Fruit fly (Drosophila melanogaster): Measurements from ENCODE around the gene CG6959.
A peak's percentile ranks its signal among the peaks of the same experiment; 100 is the strongest.

Gene CG6959

DNA sequence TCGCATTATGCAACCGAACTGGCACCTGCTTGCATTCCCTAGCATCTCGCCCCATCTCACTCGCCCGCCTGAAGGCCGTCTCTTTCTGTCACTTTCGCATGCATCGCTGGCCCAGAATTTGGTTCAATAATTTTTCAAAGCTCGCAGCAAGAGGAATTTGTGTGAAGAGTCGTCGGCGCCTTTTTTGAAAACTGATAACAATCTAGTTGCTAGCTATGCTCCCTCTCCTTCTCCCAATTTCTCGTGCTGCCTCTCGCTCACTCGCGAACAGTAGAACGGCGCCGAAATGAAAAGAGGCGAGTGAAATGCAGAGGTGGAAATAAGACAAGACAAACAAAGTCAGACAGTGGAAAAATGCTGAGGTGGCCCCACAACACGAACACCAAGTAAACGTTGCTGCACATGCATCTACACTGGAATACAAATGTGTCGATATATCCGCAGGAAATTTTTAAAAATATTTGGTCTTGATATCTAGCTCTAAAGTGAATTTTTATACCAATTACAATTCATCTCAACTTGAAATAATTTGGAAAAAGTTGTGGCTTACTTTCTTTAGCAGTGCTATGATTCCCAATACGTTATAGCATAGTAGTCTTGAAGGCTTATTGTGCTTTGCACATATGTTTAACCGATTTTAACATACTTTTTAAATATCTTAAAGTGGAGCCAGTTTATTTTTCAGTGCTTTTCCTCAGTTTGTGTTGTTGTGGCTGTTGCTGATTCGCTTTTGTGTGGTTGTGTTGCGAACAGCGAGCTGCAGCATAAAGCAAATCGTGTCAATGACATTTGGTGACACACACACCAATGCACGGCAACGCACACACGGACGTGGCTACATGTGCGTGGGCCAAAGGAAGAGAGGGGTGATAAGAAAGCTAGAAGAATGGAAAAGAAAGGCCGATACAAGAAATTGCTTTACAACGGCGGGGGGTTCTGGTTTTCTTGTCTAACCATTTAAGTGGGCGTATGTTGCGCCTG is 18.1 kb downstream of the CG6959 start:
- peak; percentile 85 for TF ChIP-seq CG6163 (GFP tag; IDR thresholded peaks at IDR 0.05)
- peak; percentile 89 for TF ChIP-seq CG10631 (GFP tag; optimal IDR thresholded peaks at IDR 0.05)
- peak; percentile 76 for TF ChIP-seq esn (GFP tag; optimal IDR thresholded peaks at IDR 0.05)
- peak; percentile 96 for TF ChIP-seq Lpt (GFP tag; optimal IDR thresholded peaks at IDR 0.05)
- TF ChIP-seq acj6 (GFP tag; optimal IDR thresholded peaks at IDR 0.05), result peak; percentile 87
- TF ChIP-seq topi (GFP tag; optimal IDR thresholded peaks at IDR 0.05), result peak; percentile 76
- peak; percentile 97 for TF ChIP-seq CG8119 (GFP tag; IDR thresholded peaks at IDR 0.05)
- TF ChIP-seq Eip75B (GFP tag; optimal IDR thresholded peaks at IDR 0.05), result peak; percentile 87
- TF ChIP-seq CG1621 (tag; optimal IDR thresholded peaks at IDR 0.05), result peak; percentile 76
- TF ChIP-seq CG11294 (GFP tag; IDR thresholded peaks at IDR 0.05), result peak; percentile 87
- peak; percentile 79 for TF ChIP-seq Met (GFP tag; optimal IDR thresholded peaks at IDR 0.05)
- TF ChIP-seq vri (GFP tag; optimal IDR thresholded peaks at IDR 0.05), result no peak
- TF ChIP-seq eg (GFP tag; IDR thresholded peaks at IDR 0.05), result peak; percentile 91
- TF ChIP-seq CG4318 (GFP tag; optimal IDR thresholded peaks at IDR 0.05), result peak; percentile 95
- peak; percentile 70 for TF ChIP-seq Sox102F (GFP tag; optimal IDR thresholded peaks at IDR 0.05)
- TF ChIP-seq dsx (GFP tag; optimal IDR thresholded peaks at IDR 0.05; ENCODE audit: poor library complexity, severe bottlenecking), result peak; percentile 79
- peak; percentile 86 for TF ChIP-seq Gug (GFP tag; IDR thresholded peaks at IDR 0.05)
- TF ChIP-seq Sox14 (GFP tag; optimal IDR thresholded peaks at IDR 0.05), result peak; percentile 92
- peak; percentile 83 for TF ChIP-seq Ets96B (tag; optimal IDR thresholded peaks at IDR 0.05)
- TF ChIP-seq pdm3 (GFP tag; optimal IDR thresholded peaks at IDR 0.05), result peak; percentile 90
- peak; percentile 70 for TF ChIP-seq cyc (GFP tag; optimal IDR thresholded peaks at IDR 0.05)
- TF ChIP-seq CG6792 (GFP tag; optimal IDR thresholded peaks at IDR 0.05), result peak; percentile 75
- TF ChIP-seq svp (GFP tag), result peak; percentile 92
- peak; percentile 72 for TF ChIP-seq CG8632 (GFP tag; optimal IDR thresholded peaks at IDR 0.05)
- peak; percentile 98 for TF ChIP-seq CG32006 (GFP tag; optimal IDR thresholded peaks at IDR 0.05)
- no peak for TF ChIP-seq Eip93F (GFP tag; optimal IDR thresholded peaks at IDR 0.05)
- TF ChIP-seq CG7368 (GFP tag; optimal IDR thresholded peaks at IDR 0.05), result peak; percentile 75
- TF ChIP-seq CG11762 (GFP tag; optimal IDR thresholded peaks at IDR 0.05; ENCODE audit: insufficient read depth), result peak; percentile 81
- TF ChIP-seq dac (GFP tag; optimal IDR thresholded peaks at IDR 0.05), result peak; percentile 96
- TF ChIP-seq CG31627 (GFP tag; optimal IDR thresholded peaks at IDR 0.05), result peak; percentile 78
- TF ChIP-seq Sox15 (GFP tag; optimal IDR thresholded peaks at IDR 0.05), result peak; percentile 39
- TF ChIP-seq fd85E (GFP tag; optimal IDR thresholded peaks at IDR 0.05), result no peak
- TF ChIP-seq OdsH (GFP tag; optimal IDR thresholded peaks at IDR 0.05), result peak; percentile 93
- TF ChIP-seq Smox (GFP tag; optimal IDR thresholded peaks at IDR 0.05), result peak; percentile 69
- TF ChIP-seq CG10669 (GFP tag; optimal IDR thresholded peaks at IDR 0.05), result peak; percentile 82
- TF ChIP-seq fkh (GFP tag; optimal IDR thresholded peaks at IDR 0.05), result peak; percentile 56
- peak; percentile 56 for TF ChIP-seq CG8319 (GFP tag; optimal IDR thresholded peaks at IDR 0.05)
- peak; percentile 84 for TF ChIP-seq CG3032 (tag; optimal IDR thresholded peaks at IDR 0.05)
- TF ChIP-seq CG6854 (GFP tag; optimal IDR thresholded peaks at IDR 0.05), result peak; percentile 10
- TF ChIP-seq CG6808 (GFP tag; optimal IDR thresholded peaks at IDR 0.05), result peak; percentile 79
- peak; percentile 87 for TF ChIP-seq CG16779 (tag; optimal IDR thresholded peaks at IDR 0.05)
- TF ChIP-seq CG3919 (GFP tag; optimal IDR thresholded peaks at IDR 0.05), result peak; percentile 90
- TF ChIP-seq CG15336 (GFP tag; IDR thresholded peaks at IDR 0.05), result peak; percentile 97
- peak; percentile 75 for TF ChIP-seq fd59A (GFP tag; optimal IDR thresholded peaks at IDR 0.05)
- peak; percentile 68 to 96 for TF ChIP-seq salr (GFP tag; optimal IDR thresholded peaks at IDR 0.05)
- TF ChIP-seq Ets21C (GFP tag; optimal IDR thresholded peaks at IDR 0.05), result peak; percentile 71
- TF ChIP-seq CG6276 (GFP tag; optimal IDR thresholded peaks at IDR 0.05), result peak; percentile 95
- TF ChIP-seq ss (GFP tag; optimal IDR thresholded peaks at IDR 0.05), result peak; percentile 68 to 75
- peak; percentile 56 for TF ChIP-seq CG9139 (GFP tag; optimal IDR thresholded peaks at IDR 0.05)

Measured in whole organism, prepupa.